Fruit fly (Drosophila melanogaster): ENCODE measurements around the gene Rtnl1.

Rtnl1 gene

dm6 chr2L:4999389-5000032 is 10.0 kb downstream of the Rtnl1 start (continued):
- no peak for TF ChIP-seq dsx (GFP tag; optimal IDR thresholded peaks at IDR 0.05; ENCODE audit: poor library complexity, severe bottlenecking)
- TF ChIP-seq Smox (GFP tag; optimal IDR thresholded peaks at IDR 0.05), result peak; percentile 57
- TF ChIP-seq CG6276 (GFP tag; optimal IDR thresholded peaks at IDR 0.05), result peak; percentile 73
- peak; percentile 54 to 64 for TF ChIP-seq salr (GFP tag; optimal IDR thresholded peaks at IDR 0.05)
- TF ChIP-seq Sox15 (GFP tag; optimal IDR thresholded peaks at IDR 0.05), result peak; percentile 54
- peak; percentile 45 for TF ChIP-seq CG6808 (GFP tag; optimal IDR thresholded peaks at IDR 0.05)
- TF ChIP-seq Eip93F (GFP tag; optimal IDR thresholded peaks at IDR 0.05), result no peak
- peak; percentile 60 for TF ChIP-seq Lpt (GFP tag; optimal IDR thresholded peaks at IDR 0.05)
- TF ChIP-seq Eip75B (GFP tag; optimal IDR thresholded peaks at IDR 0.05), result peak; percentile 68
- TF ChIP-seq CG6792 (GFP tag; optimal IDR thresholded peaks at IDR 0.05), result peak; percentile 34
- peak; percentile 91 for TF ChIP-seq eg (GFP tag; IDR thresholded peaks at IDR 0.05)
- TF ChIP-seq CG8119 (GFP tag; IDR thresholded peaks at IDR 0.05), result peak; percentile 75
- TF ChIP-seq topi (GFP tag; optimal IDR thresholded peaks at IDR 0.05), result peak; percentile 73
- TF ChIP-seq CG3919 (GFP tag; optimal IDR thresholded peaks at IDR 0.05), result peak; percentile 77
- peak; percentile 90 for TF ChIP-seq Eip78C (GFP tag)
- TF ChIP-seq acj6 (GFP tag; optimal IDR thresholded peaks at IDR 0.05), result peak; percentile 77
- TF ChIP-seq spab (GFP tag; optimal IDR thresholded peaks at IDR 0.05), result peak; percentile 64
- TF ChIP-seq CG34406 (GFP tag; optimal IDR thresholded peaks at IDR 0.05), result peak; percentile 47
- TF ChIP-seq CG10631 (GFP tag; optimal IDR thresholded peaks at IDR 0.05), result peak; percentile 74
- TF ChIP-seq fd59A (GFP tag; optimal IDR thresholded peaks at IDR 0.05), result peak; percentile 57

- no peak for TF ChIP-seq Met (GFP tag; optimal IDR thresholded peaks at IDR 0.05)
- peak; percentile 19 for TF ChIP-seq Eip78C (GFP tag)
Measured at dm6 chr2L:4998571-4999191, 10.8 kb downstream of the Rtnl1 start.

- TF ChIP-seq CG15336 (GFP tag; IDR thresholded peaks at IDR 0.05) (no peak), vri (GFP tag; optimal IDR thresholded peaks at IDR 0.05) (no peak), CG6808 (GFP tag; optimal IDR thresholded peaks at IDR 0.05) (no peak), eg (GFP tag; IDR thresholded peaks at IDR 0.05) (no peak), Hr4 (GFP tag; optimal IDR thresholded peaks at IDR 0.05) (no peak), net (GFP tag; optimal IDR thresholded peaks at IDR 0.05) (no peak), achi (GFP tag; optimal IDR thresholded peaks at IDR 0.05) (no peak), esn (GFP tag; optimal IDR thresholded peaks at IDR 0.05) (no peak)
Measured at dm6 chr2L:4998260-4998560, 11.3 kb downstream of the Rtnl1 start.

dm6 chr2L:4997401-4998259 is 11.9 kb downstream of the Rtnl1 start:
- peak; percentile 98 for TF ChIP-seq CG8319 (GFP tag; optimal IDR thresholded peaks at IDR 0.05)
- peak; percentile 100 for TF ChIP-seq Lpt (GFP tag; optimal IDR thresholded peaks at IDR 0.05)
- peak; percentile 99 for TF ChIP-seq Sox15 (GFP tag; optimal IDR thresholded peaks at IDR 0.05)
- TF ChIP-seq Met (GFP tag; optimal IDR thresholded peaks at IDR 0.05), result peak; percentile 99
- peak; percentile 98 for TF ChIP-seq fd59A (GFP tag; optimal IDR thresholded peaks at IDR 0.05)
- peak; percentile 99 for TF ChIP-seq CG8119 (GFP tag; IDR thresholded peaks at IDR 0.05)
- TF ChIP-seq CG10631 (GFP tag; optimal IDR thresholded peaks at IDR 0.05), result peak; percentile 99
- peak; percentile 98 for TF ChIP-seq vri (GFP tag; optimal IDR thresholded peaks at IDR 0.05)
- TF ChIP-seq CG6163 (GFP tag; IDR thresholded peaks at IDR 0.05), result peak; percentile 100
- TF ChIP-seq CG16779 (tag; optimal IDR thresholded peaks at IDR 0.05), result peak; percentile 99
- peak; percentile 98 for TF ChIP-seq CG6854 (GFP tag; optimal IDR thresholded peaks at IDR 0.05)
- peak; percentile 98 for TF ChIP-seq CG34406 (GFP tag; optimal IDR thresholded peaks at IDR 0.05)
- peak; percentile 99 for TF ChIP-seq CG8632 (GFP tag; optimal IDR thresholded peaks at IDR 0.05)
- peak; percentile 99 for TF ChIP-seq OdsH (GFP tag; optimal IDR thresholded peaks at IDR 0.05)
- peak; percentile 99 for TF ChIP-seq spab (GFP tag; optimal IDR thresholded peaks at IDR 0.05)
- peak; percentile 99 for TF ChIP-seq Eip75B (GFP tag; optimal IDR thresholded peaks at IDR 0.05)
- peak; percentile 99 for TF ChIP-seq CG31627 (GFP tag; optimal IDR thresholded peaks at IDR 0.05)
- peak; percentile 99 for TF ChIP-seq CG6792 (GFP tag; optimal IDR thresholded peaks at IDR 0.05)
- peak; percentile 99 for TF ChIP-seq acj6 (GFP tag; optimal IDR thresholded peaks at IDR 0.05)
- TF ChIP-seq CG7368 (GFP tag; optimal IDR thresholded peaks at IDR 0.05), result peak; percentile 99
- peak; percentile 99 for TF ChIP-seq dac (GFP tag; optimal IDR thresholded peaks at IDR 0.05)
- TF ChIP-seq CG1621 (tag; optimal IDR thresholded peaks at IDR 0.05), result peak; percentile 99
- TF ChIP-seq Gug (GFP tag; IDR thresholded peaks at IDR 0.05), result peak; percentile 99
- peak; percentile 99 for TF ChIP-seq eg (GFP tag; IDR thresholded peaks at IDR 0.05)
- peak; percentile 95 to 98 for TF ChIP-seq ss (GFP tag; optimal IDR thresholded peaks at IDR 0.05)
- TF ChIP-seq CG10669 (GFP tag; optimal IDR thresholded peaks at IDR 0.05), result peak; percentile 99
